Worm (Caenorhabditis elegans): ENCODE data around the gene eat-17.

Gene eat-17

ce11 chrX:16445793-16446248, 29.2 kb upstream of the eat-17 start, which contains the start of gene twf-2 (continued):
- TF ChIP-seq lsy-2 (tag; optimal IDR thresholded peaks at IDR 0.05) (peak; percentile 56 to 75), unc-86 (tag; optimal IDR thresholded peaks at IDR 0.05) (peak; percentile 72), unc-130 (tag; optimal IDR thresholded peaks at IDR 0.05) (peak; percentile 42), nhr-12 (tag; optimal IDR thresholded peaks at IDR 0.05) (no peak), nhr-77 (tag; optimal IDR thresholded peaks at IDR 0.05) (peak; percentile 38), ceh-8 (GFP tag; optimal IDR thresholded peaks at IDR 0.05) (peak; percentile 45), blmp-1 (tag; optimal IDR thresholded peaks at IDR 0.05) (peak; percentile 74)

- no peak for TF ChIP-seq fos-1 (tag; optimal IDR thresholded peaks at IDR 0.05)
- no peak for TF ChIP-seq mab-9 (GFP tag; IDR thresholded peaks at IDR 0.05)
- no peak for TF ChIP-seq blmp-1 (tag; optimal IDR thresholded peaks at IDR 0.05)
- TF ChIP-seq dpl-1 (GFP tag; optimal IDR thresholded peaks at IDR 0.05), result no peak
- no peak for TF ChIP-seq nhr-47 (tag; optimal IDR thresholded peaks at IDR 0.05)
- TF ChIP-seq nhr-84 (tag; optimal IDR thresholded peaks at IDR 0.05), result no peak
- no peak for TF ChIP-seq fkh-8 (tag; optimal IDR thresholded peaks at IDR 0.05)
- TF ChIP-seq ceh-82 (tag; optimal IDR thresholded peaks at IDR 0.05), result no peak
- no peak for TF ChIP-seq nhr-76 (tag; optimal IDR thresholded peaks at IDR 0.05)
- TF ChIP-seq egl-27 (tag; optimal IDR thresholded peaks at IDR 0.05), result no peak
- TF ChIP-seq tbx-2 (tag; optimal IDR thresholded peaks at IDR 0.05), result no peak
- TF ChIP-seq fkh-10 (GFP tag; optimal IDR thresholded peaks at IDR 0.05), result no peak
- no peak for TF ChIP-seq unc-30 (tag; optimal IDR thresholded peaks at IDR 0.05)
- TF ChIP-seq ceh-88 (GFP tag; IDR thresholded peaks at IDR 0.05), result no peak
- no peak for TF ChIP-seq tlp-1 (tag; optimal IDR thresholded peaks at IDR 0.05)
- TF ChIP-seq efl-1 (optimal IDR thresholded peaks at IDR 0.05), result no peak
- no peak for TF ChIP-seq efl-1 (GFP tag; optimal IDR thresholded peaks at IDR 0.05 in 1 of 2)
- TF ChIP-seq mdl-1 (tag; optimal IDR thresholded peaks at IDR 0.05), result no peak
- no peak for TF ChIP-seq pag-3 (tag; optimal IDR thresholded peaks at IDR 0.05; ENCODE audit: borderline replicate concordance, insufficient read depth)
- no peak for TF ChIP-seq pqm-1 (tag; optimal IDR thresholded peaks at IDR 0.05)
Observed at ce11 chrX:16443657-16444056, 27.0 kb upstream of the eat-17 start.

- no peak for TF ChIP-seq ceh-8 (GFP tag; optimal IDR thresholded peaks at IDR 0.05)
Observed at ce11 chrX:16440949-16441348, 24.3 kb upstream of the eat-17 start.

ce11 chrX:16432143-16432542, 15.5 kb upstream of the eat-17 start, which contains the start of gene F38E9.6:
F38E9.6 (plus strand) TSS chrX:16432443.
- TF ChIP-seq ceh-8 (GFP tag; optimal IDR thresholded peaks at IDR 0.05), result no peak

- TF ChIP-seq vab-15 (tag; optimal IDR thresholded peaks at IDR 0.05), result no peak
- no peak for TF ChIP-seq irx-1 (tag; optimal IDR thresholded peaks at IDR 0.05)
- no peak for TF ChIP-seq blmp-1 (tag; optimal IDR thresholded peaks at IDR 0.05)
- no peak for TF ChIP-seq nhr-85 (tag)
- TF ChIP-seq lsy-2 (tag; optimal IDR thresholded peaks at IDR 0.05), result no peak
- no peak for TF ChIP-seq elt-2 (tag; optimal IDR thresholded peaks at IDR 0.05)
- TF ChIP-seq nhr-19 (GFP tag; conservative IDR thresholded peaks at IDR 0.05), result no peak
- no peak for TF ChIP-seq ama-1 (optimal IDR thresholded peaks at IDR 0.05)
- no peak for TF ChIP-seq lin-15B (tag; optimal IDR thresholded peaks at IDR 0.05)
Observed at ce11 chrX:16418396-16418795, 1.8 kb upstream of the eat-17 start.

- TF ChIP-seq pax-3 (tag; optimal IDR thresholded peaks at IDR 0.05) (no peak), lin-14 (GFP tag; optimal IDR thresholded peaks at IDR 0.05) (peak; percentile 59), snu-23 (GFP tag; optimal IDR thresholded peaks at IDR 0.05) (peak; percentile 11), blmp-1 (tag; optimal IDR thresholded peaks at IDR 0.05) (peak; percentile 30), nhr-85 (tag) (peak; percentile 68), mep-1 (tag; optimal IDR thresholded peaks at IDR 0.05) (no peak)
Observed at ce11 chrX:16414572-16414971, 2.1 kb downstream of the eat-17 start.

Measured in whole organism, L1 larva.